Worm (Caenorhabditis elegans) whole organism, L2 larva: ENCODE data around the gene kin-18.
A peak's percentile ranks its signal among the peaks of the same experiment; 100 is the strongest.

ENCODE experiments used
- C34F6.9 ChIP-seq: fragments of 150-350 bp; optimal IDR thresholded peaks from 2 replicates; lab custom pipeline; 2014; ENCODE audit warnings: missing biosample characterization, missing genetic modification characterization
- F13H6.1 ChIP-seq: sonication (generic microtip); optimal IDR thresholded peaks from 2 replicates; lab custom pipeline; 2016; ENCODE audit warnings: missing genetic modification characterization, missing compliant biosample characterization
- R02D3.7 ChIP-seq: fragments of 150-350 bp; optimal IDR thresholded peaks from 2 replicates; lab custom pipeline; 2014; ENCODE audit warnings: missing biosample characterization, missing genetic modification characterization
- Y55F3AM.14 ChIP-seq: fragments of 200-800 bp; sonication (Bioruptor generic); optimal IDR thresholded peaks from 2 replicates; lab custom pipeline; 2018; ENCODE audit warnings: mild to moderate bottlenecking, missing genetic modification characterization, missing compliant biosample characterization
- ZK546.5 ChIP-seq: sonication (generic microtip); optimal IDR thresholded peaks from 2 replicates; lab custom pipeline; 2017; ENCODE audit warnings: missing biosample characterization, missing genetic modification characterization
- alr-1 ChIP-seq: fragments of 150-350 bp; optimal IDR thresholded peaks from 2 replicates; lab custom pipeline; 2014; ENCODE audit warnings: missing biosample characterization, missing genetic modification characterization
- aly-2 ChIP-seq: fragments of 150-350 bp; optimal IDR thresholded peaks from 2 replicates; lab custom pipeline; 2014; ENCODE audit warnings: missing biosample characterization, missing genetic modification characterization
- ama-1 ChIP-seq: fragments of 150-350 bp; optimal IDR thresholded peaks from 2 replicates; lab custom pipeline; 2018; ENCODE audit warnings: inconsistent platforms
- blmp-1 ChIP-seq: sonication (generic microtip); optimal IDR thresholded peaks from 2 replicates; lab custom pipeline; 2017; ENCODE audit warnings: missing genetic modification characterization, mild to moderate bottlenecking, missing compliant biosample characterization, antibody characterized with exemption, moderate library complexity; ENCODE audit not compliant: insufficient read depth
- ceh-16 ChIP-seq: fragments of 150-350 bp; optimal IDR thresholded peaks from 2 replicates; lab custom pipeline; 2014; ENCODE audit warnings: missing biosample characterization, missing genetic modification characterization
- ceh-82 ChIP-seq: fragments of 150-350 bp; optimal IDR thresholded peaks from 2 replicates; lab custom pipeline; 2014; ENCODE audit warnings: missing biosample characterization, missing genetic modification characterization
- crh-2 ChIP-seq: sonication (generic microtip); optimal IDR thresholded peaks from 2 replicates; lab custom pipeline; 2017; ENCODE audit warnings: missing biosample characterization, missing genetic modification characterization
- dmd-4 ChIP-seq: sonication (generic microtip); optimal IDR thresholded peaks from 2 replicates; lab custom pipeline; 2017; ENCODE audit warnings: missing biosample characterization, missing genetic modification characterization
- egl-27 ChIP-seq: sonication (generic microtip); optimal IDR thresholded peaks from 3 replicates; lab custom pipeline; 2017; ENCODE audit warnings: missing biosample characterization, missing genetic modification reagents, missing genetic modification characterization
- elt-1 ChIP-seq: fragments of 150-350 bp; optimal IDR thresholded peaks from 2 replicates; lab custom pipeline; 2014; ENCODE audit warnings: missing biosample characterization, missing genetic modification characterization
- elt-3 ChIP-seq: sonication (generic microtip); optimal IDR thresholded peaks from 2 replicates; lab custom pipeline; 2017; ENCODE audit warnings: missing biosample characterization, missing genetic modification characterization
- fos-1 ChIP-seq: fragments of 150-350 bp; optimal IDR thresholded peaks from 2 replicates; lab custom pipeline; 2014; ENCODE audit warnings: missing biosample characterization, missing genetic modification characterization
- gmeb-1 ChIP-seq: fragments of 150-350 bp; optimal IDR thresholded peaks from 2 replicates; lab custom pipeline; 2014; ENCODE audit warnings: missing biosample characterization, missing genetic modification characterization
- lin-11 ChIP-seq: fragments of 150-350 bp; sonication (generic microtip); optimal IDR thresholded peaks from 2 replicates; lab custom pipeline; 2014; ENCODE audit warnings: missing biosample characterization, missing genetic modification characterization, inconsistent platforms, mixed read lengths
- lin-13 ChIP-seq: fragments of 150-350 bp; optimal IDR thresholded peaks from 2 replicates; lab custom pipeline; 2014; ENCODE audit warnings: missing biosample characterization, missing genetic modification reagents, missing genetic modification characterization
- lin-39 ChIP-seq: fragments of 150-350 bp; optimal IDR thresholded peaks from 2 replicates; lab custom pipeline; 2014; ENCODE audit warnings: missing biosample characterization, missing genetic modification reagents, missing genetic modification characterization
- lsy-2 ChIP-seq, 2 experiments: fragments of 150-350 bp in 1 of 2; sonication (generic microtip) in 1 of 2; optimal IDR thresholded peaks; 2 replicates each; lab custom pipeline; 2014 to 2017; ENCODE audit warnings: missing biosample characterization in 2 of 2, missing genetic modification characterization in 2 of 2
- mab-5 ChIP-seq: fragments of 150-350 bp; optimal IDR thresholded peaks from 2 replicates; lab custom pipeline; 2014; ENCODE audit warnings: missing biosample characterization, missing genetic modification characterization
- mbf-1 ChIP-seq: sonication (generic microtip); optimal IDR thresholded peaks from 2 replicates; lab custom pipeline; 2017; ENCODE audit warnings: missing biosample characterization, missing genetic modification characterization
- mdl-1 ChIP-seq, 2 experiments: fragments of 150-350 bp in 1 of 2; sonication (generic microtip) in 1 of 2; optimal IDR thresholded peaks; 2 replicates each; lab custom pipeline; 2017; ENCODE audit warnings: missing biosample characterization in 2 of 2, missing genetic modification characterization in 2 of 2
- nhr-10 ChIP-seq: sonication (generic microtip); optimal IDR thresholded peaks from 2 replicates; lab custom pipeline; 2017; ENCODE audit warnings: missing biosample characterization, missing genetic modification characterization
- nhr-11 ChIP-seq: fragments of 150-350 bp; optimal IDR thresholded peaks from 2 replicates; lab custom pipeline; 2014; ENCODE audit warnings: missing biosample characterization, missing genetic modification characterization
- nhr-12 ChIP-seq: fragments of 150-350 bp; optimal IDR thresholded peaks from 2 replicates; lab custom pipeline; 2014; ENCODE audit warnings: missing biosample characterization, missing genetic modification characterization
- nhr-129 ChIP-seq: fragments of 150-350 bp; optimal IDR thresholded peaks from 2 replicates; lab custom pipeline; 2014; ENCODE audit warnings: missing biosample characterization, missing genetic modification characterization
- nhr-21 ChIP-seq: fragments of 150-350 bp; optimal IDR thresholded peaks from 2 replicates; lab custom pipeline; 2014; ENCODE audit warnings: missing biosample characterization, missing genetic modification characterization
- nhr-23 ChIP-seq: fragments of 150-350 bp; optimal IDR thresholded peaks from 2 replicates; lab custom pipeline; 2014; ENCODE audit warnings: missing biosample characterization, missing genetic modification reagents, missing genetic modification characterization
- nhr-237 ChIP-seq: fragments of 150-350 bp; optimal IDR thresholded peaks from 2 replicates; lab custom pipeline; 2014; ENCODE audit warnings: missing biosample characterization, missing genetic modification characterization
- nhr-25 ChIP-seq: fragments of 150-350 bp; sonication (generic microtip); optimal IDR thresholded peaks from 3 replicates; lab custom pipeline; 2014; ENCODE audit warnings: missing biosample characterization, missing genetic modification characterization
- nhr-6 ChIP-seq: fragments of 150-350 bp; optimal IDR thresholded peaks from 2 replicates; lab custom pipeline; 2014; ENCODE audit warnings: missing biosample characterization, missing genetic modification characterization
- nhr-77 ChIP-seq: fragments of 150-350 bp; optimal IDR thresholded peaks from 2 replicates; lab custom pipeline; 2014; ENCODE audit warnings: missing biosample characterization, missing genetic modification characterization
- peb-1 ChIP-seq: fragments of 150-350 bp; optimal IDR thresholded peaks from 2 replicates; lab custom pipeline; 2014; ENCODE audit warnings: missing biosample characterization, missing genetic modification characterization
- sem-4 ChIP-seq: fragments of 150-350 bp; optimal IDR thresholded peaks from 2 replicates; lab custom pipeline; 2014; ENCODE audit warnings: missing biosample characterization, missing genetic modification reagents, missing genetic modification characterization
- skn-1 ChIP-seq: sonication (generic microtip); optimal IDR thresholded peaks from 2 replicates; lab custom pipeline; 2017; ENCODE audit warnings: missing biosample characterization, missing genetic modification characterization
- sma-3 ChIP-seq: sonication (generic microtip); optimal IDR thresholded peaks from 2 replicates; lab custom pipeline; 2016; ENCODE audit warnings: missing genetic modification reagents, missing genetic modification characterization, missing compliant biosample characterization
- sma-9 ChIP-seq, 2 experiments: fragments of 150-350 bp in 1 of 2; sonication (generic microtip) in 1 of 2; optimal IDR thresholded peaks; 2 replicates each; lab custom pipeline; 2014 to 2016; ENCODE audit warnings: missing genetic modification characterization in 2 of 2, mild to moderate bottlenecking in 1 of 2, missing biosample characterization in 1 of 2, missing compliant biosample characterization in 1 of 2, missing genetic modification reagents in 1 of 2, moderate library complexity in 1 of 2
- snpc-4 ChIP-seq: fragments of 150-350 bp; optimal IDR thresholded peaks from 2 replicates; lab custom pipeline; 2014; ENCODE audit warnings: missing biosample characterization, missing genetic modification characterization
- unc-39 ChIP-seq: fragments of 150-350 bp; optimal IDR thresholded peaks from 2 replicates; lab custom pipeline; 2014; ENCODE audit warnings: missing biosample characterization, missing genetic modification characterization
- unc-55 ChIP-seq: fragments of 150-350 bp; sonication (generic microtip); optimal IDR thresholded peaks from 3 replicates; lab custom pipeline; 2014; ENCODE audit warnings: missing biosample characterization, missing genetic modification reagents, missing genetic modification characterization
- unc-62 ChIP-seq: fragments of 150-350 bp; optimal IDR thresholded peaks from 2 replicates; lab custom pipeline; 2014; ENCODE audit warnings: missing biosample characterization, missing genetic modification reagents, missing genetic modification characterization
- zag-1 ChIP-seq: fragments of 150-350 bp; optimal IDR thresholded peaks from 2 replicates; lab custom pipeline; 2014; ENCODE audit warnings: missing biosample characterization, missing genetic modification characterization
- ztf-1 ChIP-seq: fragments of 200-800 bp; sonication (Bioruptor generic); conservative IDR thresholded peaks from 2 replicates; pipeline ENCODE4 v1.3.6; 2022; ENCODE audit warnings: missing genetic modification characterization, missing compliant biosample characterization
- ztf-11 ChIP-seq: sonication (generic microtip); optimal IDR thresholded peaks from 2 replicates; lab custom pipeline; 2017; ENCODE audit warnings: missing biosample characterization, missing genetic modification characterization
- ztf-4 ChIP-seq: fragments of 150-350 bp; optimal IDR thresholded peaks from 2 replicates; lab custom pipeline; 2014; ENCODE audit warnings: missing biosample characterization, missing genetic modification characterization

kin-18 gene

ce11 chrIII:6173020-6173597 is 54.7 kb downstream of the kin-18 start, which contains the start of the genes abcf-3 and F42A10.5:
Gene abcf-3, plus strand, starts transcription at chrIII:6173403.
Gene F42A10.5, minus strand, starts transcription at chrIII:6173477.
- TF ChIP-seq nhr-12 (tag; lab: Kevin White, UChicago): no peak
- no peak for TF ChIP-seq peb-1
- no peak for TF ChIP-seq nhr-237
- no peak for TF ChIP-seq nhr-23 (tag; lab: Kevin White, UChicago)
- TF ChIP-seq ztf-11 (tag; lab: Kevin White, UChicago): no peak
- TF ChIP-seq crh-2 (tag; lab: Kevin White, UChicago): peak; percentile 80
- TF ChIP-seq ztf-4 (tag; lab: Kevin White, UChicago): peak; percentile 17
- peak; percentile 42 for TF ChIP-seq sma-3 (GFP tag; lab: Kevin White, UChicago)
- TF ChIP-seq elt-3 (tag; lab: Kevin White, UChicago): no peak
- no peak for TF ChIP-seq lin-11 (tag; lab: Kevin White, UChicago)
- no peak for TF ChIP-seq blmp-1
- peak; percentile 79 to 89 for TF ChIP-seq lsy-2 (tag; optimal IDR thresholded peaks at IDR 0.05; lab: Kevin White, UChicago)
- no peak for TF ChIP-seq nhr-11 (tag; lab: Kevin White, UChicago)
- TF ChIP-seq aly-2 (tag; lab: Kevin White, UChicago): no peak
- TF ChIP-seq lin-39 (tag; lab: Kevin White, UChicago): no peak
- no peak for TF ChIP-seq zag-1 (tag; lab: Kevin White, UChicago)
- TF ChIP-seq ceh-82 (tag; lab: Kevin White, UChicago): no peak
- TF ChIP-seq nhr-25: no peak
- TF ChIP-seq nhr-6: peak; percentile 46
- TF ChIP-seq skn-1: no peak
- no peak for TF ChIP-seq egl-27
- TF ChIP-seq C34F6.9 (tag; lab: Kevin White, UChicago): peak; percentile 90
- TF ChIP-seq snpc-4: no peak
- TF ChIP-seq mdl-1 (tag; optimal IDR thresholded peaks at IDR 0.05; lab: Kevin White, UChicago): no peak
- peak; percentile 65 for TF ChIP-seq lin-13 (GFP tag; lab: Kevin White, UChicago)
- TF ChIP-seq ztf-1: no peak
- peak; percentile 17 for TF ChIP-seq fos-1
- TF ChIP-seq ama-1: no peak
- TF ChIP-seq nhr-21 (tag; lab: Kevin White, UChicago): peak; percentile 57
- peak; percentile 28 for TF ChIP-seq sem-4
- no peak for TF ChIP-seq unc-39 (tag; lab: Kevin White, UChicago)
- TF ChIP-seq ZK546.5 (tag; lab: Kevin White, UChicago): no peak
- no peak for TF ChIP-seq nhr-10 (tag; lab: Kevin White, UChicago)
- peak; percentile 66 for TF ChIP-seq mab-5 (tag; lab: Kevin White, UChicago)
- no peak for TF ChIP-seq dmd-4 (tag; lab: Kevin White, UChicago)
- no peak for TF ChIP-seq unc-55
- TF ChIP-seq gmeb-1: peak; percentile 78
- no peak for TF ChIP-seq ceh-16 (tag; lab: Kevin White, UChicago)
- no peak for TF ChIP-seq mbf-1 (tag; lab: Kevin White, UChicago)
- TF ChIP-seq F13H6.1 (tag; lab: Kevin White, UChicago): peak; percentile 50
- TF ChIP-seq Y55F3AM.14: no peak
- no peak for TF ChIP-seq alr-1
- TF ChIP-seq sma-9 (GFP tag; optimal IDR thresholded peaks at IDR 0.05; lab: Kevin White, UChicago): peak; percentile 67
- no peak for TF ChIP-seq sma-9 (tag; optimal IDR thresholded peaks at IDR 0.05; lab: Kevin White, UChicago)
- peak; percentile 70 for TF ChIP-seq nhr-129
- no peak for TF ChIP-seq unc-62
- TF ChIP-seq elt-1 (tag; lab: Kevin White, UChicago): no peak
- TF ChIP-seq nhr-77 (tag; lab: Kevin White, UChicago): peak; percentile 38
- no peak for TF ChIP-seq R02D3.7 (tag; lab: Kevin White, UChicago)
